Worm (Caenorhabditis elegans) whole organism, L4/young adult: Measurements from ENCODE around the gene K09C4.5.

Experiments
- W03F9.2 ChIP-seq: fragments of 150-350 bp; optimal IDR thresholded peaks from 2 replicates; lab custom pipeline; 2014; ENCODE audit warnings: missing biosample characterization, missing genetic modification characterization
- dao-5 ChIP-seq: sonication (generic microtip); optimal IDR thresholded peaks from 2 replicates; lab custom pipeline; 2016; ENCODE audit warnings: missing genotype, missing genetic modification characterization, moderate library complexity, missing compliant biosample characterization
- him-1 ChIP-seq: sonication (generic microtip); optimal IDR thresholded peaks from 2 replicates; lab custom pipeline; 2016; ENCODE audit warnings: missing genotype, missing genetic modification reagents, missing genetic modification characterization, missing compliant biosample characterization

The K09C4.5 gene

ce11 chrX:3280130-3280529 lies 2.3 kb upstream of the K09C4.5 start, which contains the start of gene K09C4.10:
TSS of gene K09C4.10 (minus strand) at chrX:3280230.
- no peak for TF ChIP-seq dao-5
- no peak for TF ChIP-seq him-1 (tag; lab: Kevin White, UChicago)
- TF ChIP-seq W03F9.2 (tag; lab: Kevin White, UChicago) = no peak

ce11 chrX:3283189-3283588 lies 758 bp downstream of the K09C4.5 start:
- TF ChIP-seq him-1 (tag; lab: Kevin White, UChicago) (no peak), dao-5 (no peak), W03F9.2 (tag; lab: Kevin White, UChicago) (no peak)

- TF ChIP-seq him-1 (tag; lab: Kevin White, UChicago) = no peak
- TF ChIP-seq dao-5 = no peak
- no peak for TF ChIP-seq W03F9.2 (tag; lab: Kevin White, UChicago)
Observed at ce11 chrX:3284967-3285366, 2.5 kb downstream of the K09C4.5 start.

- no peak for TF ChIP-seq dao-5
- TF ChIP-seq him-1 (tag; lab: Kevin White, UChicago) = no peak
- no peak for TF ChIP-seq W03F9.2 (tag; lab: Kevin White, UChicago)
Observed at ce11 chrX:3285448-3285847, 3.0 kb downstream of the K09C4.5 start.

- no peak for TF ChIP-seq dao-5
- no peak for TF ChIP-seq W03F9.2 (tag; lab: Kevin White, UChicago)
- no peak for TF ChIP-seq him-1 (tag; lab: Kevin White, UChicago)
Observed at ce11 chrX:3289183-3289582, 6.8 kb downstream of the K09C4.5 start, which contains the start of gene K09C4.4. TSS of gene K09C4.4 (plus strand) at chrX:3289483.

ce11 chrX:3290147-3290546 lies 7.7 kb downstream of the K09C4.5 start:
- TF ChIP-seq him-1 (tag; lab: Kevin White, UChicago) (no peak), dao-5 (no peak), W03F9.2 (tag; lab: Kevin White, UChicago) (no peak)

- no peak for TF ChIP-seq dao-5
- no peak for TF ChIP-seq W03F9.2 (tag; lab: Kevin White, UChicago)
- TF ChIP-seq him-1 (tag; lab: Kevin White, UChicago) = no peak
Observed at ce11 chrX:3291948-3292347, 9.5 kb downstream of the K09C4.5 start.

DNA sequence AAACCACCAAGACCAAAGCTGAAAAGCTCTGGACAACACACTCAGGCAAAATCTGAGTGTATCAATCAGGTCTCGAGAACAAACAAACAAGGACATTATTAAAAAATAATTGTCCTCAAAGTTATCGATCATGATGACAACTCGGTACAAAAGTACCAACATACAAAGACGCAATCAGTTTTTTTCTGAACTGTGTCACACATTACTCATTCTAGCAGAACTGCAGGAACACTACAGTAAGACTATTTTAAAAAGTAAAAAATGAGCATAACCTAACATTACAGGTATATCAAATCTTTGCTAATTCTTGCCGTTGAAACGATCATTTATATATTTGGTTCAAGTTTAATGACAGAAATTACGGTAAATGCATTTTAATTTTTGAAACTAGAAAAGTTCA lies 13.8 kb downstream of the K09C4.5 start, which contains the start of gene K09C4.2:
TSS of gene K09C4.2 (plus strand) at position 301 of the 400 bp plus-strand sequence.
- TF ChIP-seq W03F9.2 (tag; lab: Kevin White, UChicago) = no peak
- no peak for TF ChIP-seq dao-5
- TF ChIP-seq him-1 (tag; lab: Kevin White, UChicago) = no peak

- TF ChIP-seq W03F9.2 (tag; lab: Kevin White, UChicago) (no peak), dao-5 (no peak), him-1 (tag; lab: Kevin White, UChicago) (no peak)
Observed at ce11 chrX:3297812-3298211, 15.4 kb downstream of the K09C4.5 start.

DNA sequence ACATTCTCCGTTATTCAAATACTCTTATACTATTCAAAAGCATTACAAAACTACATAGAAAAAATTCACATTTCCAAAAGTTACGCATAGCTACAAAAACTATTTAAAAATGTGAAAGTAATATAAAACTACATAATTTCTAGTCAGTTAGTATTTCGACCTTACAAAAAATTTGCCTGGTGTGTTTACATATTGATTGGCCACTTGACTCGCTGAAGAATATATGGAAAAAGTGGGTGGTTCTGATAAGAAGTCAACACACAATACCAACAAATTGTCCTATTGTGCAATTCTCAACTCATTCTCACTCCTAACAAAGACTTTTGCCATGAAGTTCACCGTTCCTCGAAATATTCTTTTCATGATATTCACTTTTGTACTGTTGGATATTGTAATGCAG lies 16.2 kb downstream of the K09C4.5 start, which contains the start of gene K09C4.1:
TSS of gene K09C4.1 (plus strand) at position 301 of the 400 bp plus-strand sequence.
- TF ChIP-seq dao-5 (no peak), W03F9.2 (tag; lab: Kevin White, UChicago) (no peak), him-1 (tag; lab: Kevin White, UChicago) (no peak)

DNA sequence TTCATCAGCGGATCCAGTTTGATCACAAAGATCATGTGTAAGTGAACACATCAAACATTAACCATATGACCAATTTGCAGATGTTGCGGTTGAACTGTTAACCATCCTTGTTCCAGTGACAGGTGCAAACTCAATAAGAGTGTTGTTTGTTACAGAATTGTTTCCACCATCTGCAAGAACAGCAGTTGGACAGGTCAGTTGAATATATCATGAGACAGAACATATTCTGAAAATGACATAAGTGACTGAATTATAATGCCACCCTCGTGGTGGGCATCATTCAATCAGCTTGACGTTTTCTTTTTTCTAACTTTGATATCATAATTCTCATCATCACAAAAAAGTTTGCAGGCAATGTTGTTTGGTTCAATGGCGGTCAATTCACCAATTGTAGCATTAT lies 18.2 kb downstream of the K09C4.5 start:
- TF ChIP-seq dao-5 (no peak), him-1 (tag; lab: Kevin White, UChicago) (no peak), W03F9.2 (tag; lab: Kevin White, UChicago) (no peak)

DNA sequence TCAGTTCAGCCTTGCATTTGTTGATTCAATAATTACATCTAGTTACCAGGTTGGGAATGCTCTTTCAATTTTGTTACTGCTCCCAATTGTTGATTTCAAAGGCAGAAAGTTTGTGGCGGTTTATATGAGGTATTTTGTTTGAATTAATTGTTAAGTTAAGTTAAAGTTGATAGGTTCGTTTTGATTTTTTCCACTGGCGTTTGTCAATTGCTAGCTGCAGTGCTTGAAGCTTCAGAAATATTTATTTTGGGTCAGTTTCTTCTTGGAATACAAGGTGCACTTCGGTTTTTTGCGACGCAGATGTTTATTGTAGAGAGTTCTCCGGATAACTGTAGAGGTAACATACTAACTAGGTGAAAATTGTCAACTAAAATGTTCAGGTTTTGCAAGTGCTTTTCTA lies 19.3 kb downstream of the K09C4.5 start, which contains the start of gene F11D5.5:
TSS of gene F11D5.5 (plus strand) at position 301 of the 400 bp plus-strand sequence.
- TF ChIP-seq W03F9.2 (tag; lab: Kevin White, UChicago) (no peak), him-1 (tag; lab: Kevin White, UChicago) (no peak), dao-5 (no peak)

- TF ChIP-seq him-1 (tag; lab: Kevin White, UChicago) (no peak), dao-5 (no peak), W03F9.2 (tag; lab: Kevin White, UChicago) (no peak)
Observed at ce11 chrX:3304068-3304467, 21.6 kb downstream of the K09C4.5 start, which contains the start of gene F11D5.7. TSS of gene F11D5.7 (plus strand) at chrX:3304368.

- TF ChIP-seq W03F9.2 (tag; lab: Kevin White, UChicago) (no peak), him-1 (tag; lab: Kevin White, UChicago) (no peak), dao-5 (no peak)
Observed at ce11 chrX:3306594-3307296, 24.3 kb downstream of the K09C4.5 start.
